Worm (Caenorhabditis elegans): ENCODE results near the gene bli-5.

Gene bli-5

DNA sequence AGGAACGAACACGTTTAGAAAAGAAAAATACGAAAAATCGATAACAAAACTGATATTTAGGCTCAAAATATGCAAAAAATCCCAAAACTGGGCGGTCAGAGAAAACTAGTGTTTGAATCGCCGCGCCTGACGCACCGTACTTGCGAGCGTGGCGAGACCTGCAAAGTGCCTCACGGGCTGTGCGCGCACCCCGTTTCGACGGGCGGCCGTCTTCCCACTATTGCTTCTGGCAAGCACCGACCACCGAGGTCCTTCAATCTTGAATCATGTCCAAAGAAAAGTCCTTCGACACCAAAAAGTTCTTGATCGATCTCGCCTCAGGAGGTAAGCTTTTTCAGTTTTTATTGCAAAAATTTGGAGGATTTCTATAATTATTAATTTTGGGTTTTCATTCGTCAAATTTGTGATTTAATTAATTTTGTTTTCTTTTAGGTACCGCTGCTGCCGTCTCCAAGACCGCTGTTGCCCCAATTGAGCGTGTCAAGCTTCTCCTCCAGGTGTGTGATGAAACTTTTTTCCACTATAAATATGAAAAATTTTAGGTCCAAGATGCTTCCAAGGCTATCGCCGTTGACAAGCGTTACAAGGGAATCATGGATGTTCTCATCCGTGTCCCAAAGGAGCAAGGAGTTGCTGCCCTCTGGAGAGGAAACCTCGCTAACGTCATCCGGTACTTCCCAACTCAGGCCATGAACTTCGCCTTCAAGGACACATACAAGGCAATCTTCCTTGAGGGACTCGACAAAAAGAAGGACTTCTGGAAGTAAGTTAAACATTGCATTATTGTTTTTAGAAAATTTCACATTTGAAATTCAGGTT lies 33.6 kb upstream of the bli-5 start, which contains the start of gene ant-1.1 (continued):
- peak; percentile 75 for TF ChIP-seq ctbp-1 (GFP tag; IDR thresholded peaks at IDR 0.05)
- no peak for TF ChIP-seq zip-11 (GFP tag; IDR thresholded peaks at IDR 0.05)
- TF ChIP-seq mdl-1 (tag; optimal IDR thresholded peaks at IDR 0.05): peak; percentile 4 to 50
- no peak for TF ChIP-seq Y5F2A.4 (GFP tag; optimal IDR thresholded peaks at IDR 0.05)
- TF ChIP-seq Y105C5A.15 (GFP tag; IDR thresholded peaks at IDR 0.05): no peak
- peak; percentile 70 for TF ChIP-seq spr-3 (GFP tag; optimal IDR thresholded peaks at IDR 0.05)
- TF ChIP-seq daf-19 (GFP tag; conservative IDR thresholded peaks at IDR 0.05): peak; percentile 71
- TF ChIP-seq nhr-237 (tag; optimal IDR thresholded peaks at IDR 0.05): no peak
- peak; percentile 86 for TF ChIP-seq saeg-2 (GFP tag; IDR thresholded peaks at IDR 0.05)
- TF ChIP-seq pha-4 (GFP tag; IDR thresholded peaks at IDR 0.05): peak; percentile 83
- TF ChIP-seq pha-4 (tag; optimal IDR thresholded peaks at IDR 0.05): no peak
- no peak for TF ChIP-seq ztf-11 (tag; optimal IDR thresholded peaks at IDR 0.05)
- 0 out of 2 replicates have a peak, but pooled peaks have one; percentile 43 for TF ChIP-seq snpc-1.2 (GFP tag; IDR thresholded peaks at IDR 0.05)
- TF ChIP-seq nhr-48 (tag; optimal IDR thresholded peaks at IDR 0.05): peak; percentile 63
- TF ChIP-seq zfp-2 (tag; optimal IDR thresholded peaks at IDR 0.05): peak; percentile 98
- TF ChIP-seq lim-7 (GFP tag; IDR thresholded peaks at IDR 0.05): peak; percentile 64; the same call in 1 of the 2 replicates
- TF ChIP-seq mep-1 (tag; optimal IDR thresholded peaks at IDR 0.05): peak; percentile 94
- peak; percentile 90 for TF ChIP-seq arid-1 (GFP tag; conservative IDR thresholded peaks at IDR 0.05)
- TF ChIP-seq lin-13 (GFP tag; optimal IDR thresholded peaks at IDR 0.05): peak; percentile 91
- TF ChIP-seq set-16 (GFP tag; IDR thresholded peaks at IDR 0.05): peak; percentile 95
- peak; percentile 30 for TF ChIP-seq lin-15B (tag; optimal IDR thresholded peaks at IDR 0.05)
- TF ChIP-seq lin-38 (GFP tag; IDR thresholded peaks at IDR 0.05): peak; percentile 89
- no peak for TF ChIP-seq dmd-8 (GFP tag; IDR thresholded peaks at IDR 0.05)
- no peak for TF ChIP-seq mxl-2 (GFP tag; conservative IDR thresholded peaks at IDR 0.05)
- TF ChIP-seq F10B5.3 (tag; optimal IDR thresholded peaks at IDR 0.05): peak; percentile 70
- TF ChIP-seq ceh-44 (GFP tag; IDR thresholded peaks at IDR 0.05): peak; percentile 47; the same call in 1 of the 2 replicates
- peak; percentile 94 for TF ChIP-seq hlh-11 (tag; optimal IDR thresholded peaks at IDR 0.05)
- TF ChIP-seq madf-9 (GFP tag; conservative IDR thresholded peaks at IDR 0.05): peak; percentile 85

DNA sequence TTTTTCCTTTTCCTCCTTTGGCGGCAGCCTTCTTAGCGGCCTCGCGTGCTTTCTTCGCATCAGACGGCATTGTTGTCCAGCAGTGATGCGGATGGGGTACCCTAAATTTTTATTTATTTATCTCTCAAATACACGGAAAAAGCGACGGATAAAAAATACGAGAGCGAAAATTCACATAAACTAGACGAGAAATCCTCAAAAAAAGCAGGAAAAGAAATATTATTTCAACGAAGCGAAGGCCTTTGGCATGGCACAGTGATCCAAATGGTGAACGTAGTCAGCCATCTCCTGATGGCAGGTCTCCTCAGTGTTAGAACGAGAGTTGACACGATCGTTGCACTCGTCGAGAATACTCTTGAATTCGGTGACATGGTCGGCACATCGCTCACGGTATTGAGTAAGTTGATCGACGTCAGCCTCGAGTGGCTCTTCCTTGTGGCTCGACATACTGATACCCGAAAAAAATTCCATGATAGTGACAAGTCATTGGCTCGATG lies 32.6 kb upstream of the bli-5 start, which contains the start of the genes abcf-2 and T27E9.2:
TSS of gene abcf-2 (minus strand) at position 101 of the 497 bp plus-strand sequence.
TSS of gene T27E9.2 (minus strand) at position 447 of the 497 bp plus-strand sequence.
- no peak for TF ChIP-seq ces-1 (GFP tag; optimal IDR thresholded peaks at IDR 0.05)
- TF ChIP-seq ceh-44 (GFP tag; IDR thresholded peaks at IDR 0.05): no peak
- TF ChIP-seq fos-1 (tag; optimal IDR thresholded peaks at IDR 0.05): no peak
- no peak for TF ChIP-seq D1046.2 (GFP tag; IDR thresholded peaks at IDR 0.05)
- TF ChIP-seq spr-1 (tag; optimal IDR thresholded peaks at IDR 0.05): no peak
- TF ChIP-seq unc-39 (tag; optimal IDR thresholded peaks at IDR 0.05): no peak
- TF ChIP-seq hmg-1.1 (GFP tag; IDR thresholded peaks at IDR 0.05): no peak
- TF ChIP-seq mep-1 (tag; optimal IDR thresholded peaks at IDR 0.05): no peak
- TF ChIP-seq ceh-32 (tag; optimal IDR thresholded peaks at IDR 0.05; ENCODE audit: poor library complexity): no peak
- TF ChIP-seq lir-3 (tag; optimal IDR thresholded peaks at IDR 0.05): no peak
- no peak for TF ChIP-seq lin-13 (GFP tag; optimal IDR thresholded peaks at IDR 0.05)
- no peak for TF ChIP-seq dpl-1 (GFP tag; optimal IDR thresholded peaks at IDR 0.05)
- TF ChIP-seq duxl-1 (tag; optimal IDR thresholded peaks at IDR 0.05; ENCODE audit: poor library complexity): no peak

Data from whole organism, L4 larva.